Fruit fly (Drosophila melanogaster) whole organism, wandering third instar larva: ENCODE results near the gene Tmep.

Experiments used
- CG32264 ChIP-seq: fragments of 200-800 bp; sonication (Bioruptor generic); optimal IDR thresholded peaks from 2 replicates; lab custom pipeline; 2016; ENCODE audit warnings: missing biosample characterization, missing genetic modification characterization
- Hr83 ChIP-seq: fragments of 200-300 bp; sonication (Bioruptor generic); optimal IDR thresholded peaks from 2 replicates; lab custom pipeline; 2016; ENCODE audit warnings: missing biosample characterization, mild to moderate bottlenecking, missing genetic modification characterization, moderate library complexity; ENCODE audit not compliant: poor library complexity, severe bottlenecking
- Myc ChIP-seq: fragments of >200 bp; optimal IDR thresholded peaks from 2 replicates; lab custom pipeline; 2017
- Vsx2 ChIP-seq: fragments of 200-300, 225-300 bp; sonication (Bioruptor generic); optimal IDR thresholded peaks from 2 replicates; lab custom pipeline; 2018; ENCODE audit warnings: missing biosample characterization, missing genetic modification characterization; ENCODE audit not compliant: partially characterized antibody
- br ChIP-seq: fragments of 200-800 bp; sonication (Bioruptor generic); optimal IDR thresholded peaks from 2 replicates; lab custom pipeline; 2016; ENCODE audit warnings: missing biosample characterization, missing genetic modification characterization
- jim ChIP-seq: fragments of 175-275, 200-325 bp; sonication (Bioruptor generic); optimal IDR thresholded peaks from 2 replicates; lab custom pipeline; 2016; ENCODE audit warnings: missing biosample characterization, mild to moderate bottlenecking, missing genetic modification characterization
- lola ChIP-seq: fragments of >200 bp; optimal IDR thresholded peaks from 2 replicates; lab custom pipeline; 2017; ENCODE audit warnings: missing biosample characterization, missing genetic modification characterization
- pan ChIP-seq: fragments of >200 bp; optimal IDR thresholded peaks from 2 replicates; lab custom pipeline; 2017
- rgr ChIP-seq: fragments of 200-800 bp; sonication (Bioruptor generic); optimal IDR thresholded peaks from 3 replicates; lab custom pipeline; 2016; ENCODE audit warnings: missing biosample characterization, mild to moderate bottlenecking, missing genetic modification characterization
- sage ChIP-seq: fragments of 200-800 bp; sonication (Bioruptor generic); optimal IDR thresholded peaks from 2 replicates; lab custom pipeline; 2016; ENCODE audit warnings: missing biosample characterization, mild to moderate bottlenecking, missing genetic modification characterization
- sv ChIP-seq: fragments of 200-800 bp; sonication (Bioruptor generic); optimal IDR thresholded peaks from 3 replicates; lab custom pipeline; 2016; ENCODE audit warnings: missing biosample characterization, missing genetic modification characterization

DNA sequence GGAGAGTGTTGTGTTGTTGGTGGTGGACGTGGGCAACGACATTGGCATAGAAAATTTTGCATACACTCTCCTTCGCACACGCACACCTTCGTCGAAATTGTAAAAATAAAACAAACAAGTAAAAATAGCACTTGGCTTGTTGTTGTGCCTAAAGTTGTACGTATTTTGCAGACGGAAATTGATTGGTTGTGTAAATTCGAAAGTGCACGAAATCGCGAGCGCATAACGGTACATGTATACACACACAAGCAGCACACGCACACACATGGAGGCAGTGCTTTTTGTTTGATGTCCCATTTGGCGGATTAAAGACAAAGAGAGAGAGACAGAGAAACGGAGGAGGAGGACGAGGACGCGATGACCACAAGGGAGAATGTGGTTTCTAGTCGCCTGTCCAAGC lies 31.6 kb upstream of the Tmep start:
- TF ChIP-seq sv (GFP tag; lab: Kevin White, UChicago) (no peak), jim (GFP tag; lab: Kevin White, UChicago) (no peak), Hr83 (GFP tag; lab: Kevin White, UChicago) (no peak), rgr (GFP tag; lab: Kevin White, UChicago) (no peak), Myc (lab: Kevin White, UChicago) (no peak), pan (lab: Kevin White, UChicago) (no peak), br (GFP tag; lab: Kevin White, UChicago) (no peak), CG32264 (GFP tag; lab: Kevin White, UChicago) (no peak), Vsx2 (no peak), sage (GFP tag; lab: Kevin White, UChicago) (no peak), lola (GFP tag; lab: Kevin White, UChicago) (no peak)
